Fruit fly (Drosophila melanogaster) whole organism, embryonic: Measurements from ENCODE around the gene CG15773.
A peak's percentile ranks its signal among the peaks of the same experiment; 100 is the strongest.

Source experiments
- Antp ChIP-seq: fragments of 200-800 bp; sonication (Bioruptor generic); optimal IDR thresholded peaks from 3 replicates; lab custom pipeline; 2016; ENCODE audit warnings: missing biosample characterization, missing genetic modification characterization
- Asciz ChIP-seq: fragments of 200-800 bp; sonication (Bioruptor generic); optimal IDR thresholded peaks from 2 replicates; lab custom pipeline; 2017; ENCODE audit warnings: missing biosample characterization, mild to moderate bottlenecking, missing genetic modification characterization, missing genetic modification reagents
- BEAF-32 ChIP-seq: fragments of 200-800 bp; sonication (Bioruptor generic); optimal IDR thresholded peaks from 3 replicates; lab custom pipeline; 2017; ENCODE audit warnings: missing biosample characterization, missing genetic modification characterization, mild to moderate bottlenecking, moderate library complexity, missing genetic modification reagents
- Blimp-1 ChIP-seq: fragments of 200-800 bp; sonication (Bioruptor generic); optimal IDR thresholded peaks from 3 replicates; lab custom pipeline; 2018; ENCODE audit warnings: missing biosample characterization, missing genetic modification characterization, mild to moderate bottlenecking, moderate library complexity, missing genetic modification reagents
- Bteb2 ChIP-seq: fragments of 200-800 bp; sonication (Bioruptor generic); optimal IDR thresholded peaks from 2 replicates; lab custom pipeline; 2016; ENCODE audit warnings: missing biosample characterization, missing genetic modification characterization
- CG10209 ChIP-seq: fragments of 200-800 bp; sonication (Bioruptor generic); optimal IDR thresholded peaks from 3 replicates; lab custom pipeline; 2017; ENCODE audit warnings: missing biosample characterization, mild to moderate bottlenecking, missing genetic modification characterization, missing genetic modification reagents
- CG10543 ChIP-seq: fragments of 200-800 bp; sonication (Bioruptor generic); optimal IDR thresholded peaks from 3 replicates; lab custom pipeline; 2017; ENCODE audit warnings: missing biosample characterization, mild to moderate bottlenecking, missing genetic modification characterization, moderate library complexity
- CG11247 ChIP-seq: fragments of 200-800 bp; sonication (Bioruptor generic); IDR thresholded peaks from 2 replicates; pipeline ENCODE4 v1.3.6; 2022; ENCODE audit warnings: missing biosample characterization, missing genetic modification characterization
- CG11560 ChIP-seq: fragments of 200-800 bp; sonication (Bioruptor generic); IDR thresholded peaks from 3 replicates; pipeline ENCODE4 v1.3.6; 2022; ENCODE audit warnings: missing biosample characterization, missing genetic modification characterization
- CG15011 ChIP-seq: fragments of 200-800 bp; sonication (Bioruptor generic); optimal IDR thresholded peaks from 3 replicates; lab custom pipeline; 2018; ENCODE audit warnings: missing biosample characterization, mild to moderate bottlenecking, missing genetic modification characterization
- CG15269 ChIP-seq: fragments of 200-800 bp; sonication (Bioruptor generic); optimal IDR thresholded peaks from 2 replicates; lab custom pipeline; 2018; ENCODE audit warnings: missing biosample characterization, mild to moderate bottlenecking, missing genetic modification characterization, moderate library complexity
- CG15601 ChIP-seq: fragments of 200-800 bp; sonication (Bioruptor generic); optimal IDR thresholded peaks from 3 replicates; lab custom pipeline; 2019; ENCODE audit warnings: missing biosample characterization, mild to moderate bottlenecking, missing genetic modification characterization, moderate library complexity
- CG2199 ChIP-seq: fragments of 200-800 bp; sonication (Bioruptor generic); IDR thresholded peaks from 3 replicates; pipeline ENCODE4 v1.3.6; 2022; ENCODE audit warnings: missing biosample characterization, missing genetic modification characterization
- CG32532 ChIP-seq: fragments of 200-800 bp; sonication (Bioruptor generic); IDR thresholded peaks from 2 replicates; pipeline ENCODE4 v1.3.6; 2022; ENCODE audit warnings: missing biosample characterization, missing genetic modification characterization
- CG3407 ChIP-seq: fragments of 200-800 bp; sonication (Bioruptor generic); optimal IDR thresholded peaks from 2 replicates; lab custom pipeline; 2018; ENCODE audit warnings: missing biosample characterization, mild to moderate bottlenecking, missing genetic modification characterization
- CG6254 ChIP-seq: fragments of 200-800 bp; sonication (Bioruptor generic); optimal IDR thresholded peaks from 3 replicates; lab custom pipeline; 2017; ENCODE audit warnings: mild to moderate bottlenecking, missing biosample characterization, missing genetic modification reagents, missing genetic modification characterization
- CG6272 ChIP-seq: fragments of 200-800 bp; sonication (Bioruptor generic); IDR thresholded peaks from 2 replicates; pipeline ENCODE4 v1.3.6; 2022; ENCODE audit warnings: missing biosample characterization, missing genetic modification characterization
- CG6854 ChIP-seq: fragments of 200-800 bp; sonication (Bioruptor generic); optimal IDR thresholded peaks from 3 replicates; lab custom pipeline; 2017; ENCODE audit warnings: missing biosample characterization, mild to moderate bottlenecking, missing genetic modification characterization
- CG7271 ChIP-seq: fragments of 200-800 bp; sonication (Bioruptor generic); optimal IDR thresholded peaks from 2 replicates; lab custom pipeline; 2018; ENCODE audit warnings: missing biosample characterization, mild to moderate bottlenecking, missing genetic modification characterization, moderate library complexity
- CG7786 ChIP-seq: fragments of 200-800 bp; sonication (Bioruptor generic); optimal IDR thresholded peaks from 2 replicates; lab custom pipeline; 2016; ENCODE audit warnings: missing biosample characterization, missing genetic modification characterization
- CG9609 ChIP-seq: fragments of 200-800 bp; sonication (Bioruptor generic); optimal IDR thresholded peaks from 3 replicates; lab custom pipeline; 2016; ENCODE audit warnings: missing biosample characterization, missing genetic modification characterization
- Drgx ChIP-seq: fragments of 200-800 bp; sonication (Bioruptor generic); IDR thresholded peaks from 2 replicates; pipeline ENCODE4 v1.3.6; 2022; ENCODE audit warnings: missing biosample characterization, missing genetic modification characterization
- Mad ChIP-seq: fragments of 200-800 bp; sonication (Bioruptor generic); optimal IDR thresholded peaks from 2 replicates; lab custom pipeline; 2016; ENCODE audit warnings: missing biosample characterization, missing genetic modification characterization
- NC2α ChIP-seq: fragments of 200-800 bp; sonication (Bioruptor generic); optimal IDR thresholded peaks from 2 replicates; lab custom pipeline; 2016; ENCODE audit warnings: missing biosample characterization, missing genetic modification characterization
- Neu2 ChIP-seq: fragments of 200-800 bp; sonication (Bioruptor generic); optimal IDR thresholded peaks from 3 replicates; lab custom pipeline; 2016; ENCODE audit warnings: missing biosample characterization, missing genetic modification characterization, borderline replicate concordance
- Oli ChIP-seq: fragments of 200-800 bp; sonication (Bioruptor generic); optimal IDR thresholded peaks from 2 replicates; lab custom pipeline; 2018; ENCODE audit warnings: missing biosample characterization, mild to moderate bottlenecking, missing genetic modification characterization, moderate library complexity
- Optix ChIP-seq: fragments of 200-800 bp; sonication (Bioruptor generic); IDR thresholded peaks from 3 replicates; pipeline ENCODE4 v1.3.6; 2022; ENCODE audit warnings: missing biosample characterization, missing genetic modification characterization
- Ravus ChIP-seq: fragments of 200-800 bp; sonication (Bioruptor generic); IDR thresholded peaks from 2 replicates; pipeline ENCODE4 v1.3.6; 2022; ENCODE audit warnings: missing biosample characterization, missing genetic modification characterization
- Sin3A ChIP-seq: fragments of >200 bp; optimal IDR thresholded peaks from 2 replicates; lab custom pipeline; 2018
- Tbp ChIP-seq: fragments of >200 bp; optimal IDR thresholded peaks from 2 replicates; lab custom pipeline; 2018; ENCODE audit warnings: missing biosample characterization, missing genetic modification characterization
- ap ChIP-seq: fragments of 200-800 bp; sonication (Bioruptor generic); IDR thresholded peaks from 2 replicates; pipeline ENCODE4 v1.3.6; 2022; ENCODE audit warnings: missing biosample characterization, missing genetic modification characterization
- corto ChIP-seq: fragments of 200-800 bp; sonication (Bioruptor generic); optimal IDR thresholded peaks from 2 replicates; lab custom pipeline; 2016; ENCODE audit warnings: missing biosample characterization, mild to moderate bottlenecking, missing genetic modification characterization, moderate library complexity
- disco-r ChIP-seq: fragments of 200-800 bp; sonication (Bioruptor generic); optimal IDR thresholded peaks from 2 replicates; lab custom pipeline; 2016; ENCODE audit warnings: missing biosample characterization, missing genetic modification characterization
- ewg ChIP-seq: fragments of 200-800 bp; sonication (Bioruptor generic); optimal IDR thresholded peaks from 3 replicates; lab custom pipeline; 2017; ENCODE audit warnings: mild to moderate bottlenecking, missing biosample characterization, missing genetic modification reagents, missing genetic modification characterization
- eyg ChIP-seq: fragments of 200-800 bp; sonication (Bioruptor generic); optimal IDR thresholded peaks from 3 replicates; lab custom pipeline; 2016; ENCODE audit warnings: missing biosample characterization, missing genetic modification characterization
- h ChIP-seq: fragments of >200 bp; optimal IDR thresholded peaks from 2 replicates; lab custom pipeline; 2017
- hb ChIP-seq: fragments of 200-800 bp; sonication (Bioruptor generic); IDR thresholded peaks from 3 replicates; pipeline ENCODE4 v1.3.6; 2022; ENCODE audit warnings: missing biosample characterization, missing genetic modification characterization; ENCODE audit not compliant: partially characterized antibody
- inv ChIP-seq: fragments of 200-800 bp; sonication (Bioruptor generic); IDR thresholded peaks from 2 replicates; pipeline ENCODE4 v1.3.6; 2022; ENCODE audit warnings: missing biosample characterization, missing genetic modification characterization; ENCODE audit not compliant: partially characterized antibody
- lbe ChIP-seq: fragments of 200-800 bp; sonication (Bioruptor generic); optimal IDR thresholded peaks from 2 replicates; lab custom pipeline; 2016; ENCODE audit warnings: missing biosample characterization, mild to moderate bottlenecking, missing genetic modification characterization
- lilli ChIP-seq: fragments of 200-800 bp; sonication (Bioruptor generic); optimal IDR thresholded peaks from 3 replicates; lab custom pipeline; 2016; ENCODE audit warnings: missing biosample characterization, missing genetic modification characterization
- mld ChIP-seq: fragments of 200-800 bp; sonication (Bioruptor generic); IDR thresholded peaks from 3 replicates; pipeline ENCODE4 v1.3.6; 2022; ENCODE audit warnings: missing biosample characterization, missing genetic modification characterization; ENCODE audit not compliant: partially characterized antibody
- phol ChIP-seq: fragments of 200-800 bp; sonication (Bioruptor generic); optimal IDR thresholded peaks from 3 replicates; lab custom pipeline; 2018; ENCODE audit warnings: missing biosample characterization, mild to moderate bottlenecking, missing genetic modification characterization, moderate library complexity
- pros ChIP-seq: fragments of 200-800 bp; sonication (Bioruptor generic); optimal IDR thresholded peaks from 3 replicates; lab custom pipeline; 2019; ENCODE audit warnings: missing biosample characterization, mild to moderate bottlenecking, missing genetic modification characterization, moderate library complexity
- psq ChIP-seq: fragments of 200-800 bp; sonication (Bioruptor generic); optimal IDR thresholded peaks from 2 replicates; lab custom pipeline; 2017; ENCODE audit warnings: missing biosample characterization, missing genetic modification characterization
- pum ChIP-seq: fragments of 200-800 bp; sonication (Bioruptor generic); optimal IDR thresholded peaks from 2 replicates; lab custom pipeline; 2016; ENCODE audit warnings: missing biosample characterization, missing genetic modification characterization
- salm ChIP-seq: fragments of 200-800 bp; sonication (Bioruptor generic); optimal IDR thresholded peaks from 2 replicates; lab custom pipeline; 2018; ENCODE audit warnings: missing biosample characterization, mild to moderate bottlenecking, missing genetic modification characterization
- so ChIP-seq: fragments of 200-800 bp; sonication (Bioruptor generic); IDR thresholded peaks from 3 replicates; pipeline ENCODE4 v1.3.6; 2022; ENCODE audit warnings: missing biosample characterization, missing genetic modification characterization
- trh ChIP-seq: fragments of 200-800 bp; sonication (Bioruptor generic); optimal IDR thresholded peaks from 2 replicates; lab custom pipeline; 2016; ENCODE audit warnings: missing biosample characterization, missing genetic modification characterization

Gene CG15773

DNA sequence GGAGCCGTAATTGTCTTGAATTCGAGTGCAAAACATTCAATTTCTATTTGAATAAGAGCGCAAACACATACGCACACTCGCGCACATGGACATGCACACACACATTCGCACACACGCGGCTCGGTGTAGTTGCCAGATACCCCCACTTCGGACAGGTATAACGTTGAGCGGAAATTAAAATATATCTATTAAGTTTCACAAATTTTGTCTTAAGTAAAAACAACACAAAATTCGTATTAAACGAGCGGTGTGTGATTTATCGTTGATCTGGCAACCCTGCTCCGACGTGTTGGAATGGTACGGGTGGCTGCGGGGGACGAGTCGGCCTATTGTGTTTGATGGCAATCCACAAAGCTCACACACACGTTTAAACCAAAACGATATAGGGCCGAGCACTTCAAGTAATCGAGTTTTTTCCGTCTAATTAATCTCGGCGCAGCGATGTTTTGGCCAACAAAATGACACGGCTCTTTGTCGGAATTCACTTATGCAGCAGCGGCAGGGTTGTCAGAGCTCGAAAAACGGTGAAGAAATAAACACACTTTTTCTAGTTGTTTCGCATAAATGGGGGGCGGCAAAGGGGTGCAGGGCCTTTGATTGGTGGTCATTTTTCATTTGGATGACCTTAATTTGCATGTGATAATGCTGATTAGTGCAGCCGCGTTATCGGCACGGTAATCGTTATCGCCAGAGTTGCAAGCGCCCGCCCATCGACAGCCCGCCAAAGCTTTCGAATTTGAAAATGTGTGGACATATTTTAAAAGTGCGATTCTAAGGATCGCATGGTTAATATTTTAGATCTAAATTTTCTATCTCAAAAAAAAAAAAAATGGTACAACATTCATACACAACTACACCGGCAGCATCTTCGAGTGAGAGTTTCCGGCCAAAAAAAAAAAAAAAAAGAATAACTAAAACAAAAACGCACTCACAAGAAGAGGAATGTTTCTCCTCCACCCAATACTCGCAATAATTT is 13.6 kb downstream of the CG15773 start (continued):
- TF ChIP-seq ap (peak; percentile 49; the same call in 1 of the 2 replicates), Blimp-1 (peak; percentile 65), CG6854 (GFP tag; lab: Kevin White, UChicago) (peak; percentile 46), pros (GFP tag; lab: Kevin White, UChicago) (peak; percentile 14), CG11560 (tag; lab: Robert Waterston, UW) (peak; percentile 46; the same call in 1 of the 3 replicates), CG15011 (peak; percentile 60), Drgx (peak; percentile 84), h (lab: Kevin White, UChicago) (no peak), Asciz (GFP tag; lab: Kevin White, UChicago) (peak; percentile 45), salm (tag; lab: Kevin White, UChicago) (peak; percentile 43), CG3407 (GFP tag; lab: Kevin White, UChicago) (peak; percentile 51), CG11247 (GFP tag; lab: Robert Waterston, UW) (peak; percentile 72), trh (GFP tag; lab: Kevin White, UChicago) (peak; percentile 49), disco-r (GFP tag; lab: Kevin White, UChicago) (no peak), NC2α (GFP tag; lab: Kevin White, UChicago) (no peak), hb (GFP tag; lab: Robert Waterston, UW) (no peak), ewg (peak; percentile 66), Neu2 (no peak), corto (GFP tag; lab: Kevin White, UChicago) (peak; percentile 56), CG15269 (peak; percentile 82), eyg (no peak), phol (peak; percentile 67), Sin3A (lab: Kevin White, UChicago) (peak; percentile 6), Ravus (peak; percentile 29; the same call in 1 of the 2 replicates), Optix (GFP tag; lab: Robert Waterston, UW) (peak; percentile 73), CG10209 (GFP tag; lab: Kevin White, UChicago) (peak; percentile 72), CG9609 (GFP tag; lab: Kevin White, UChicago) (peak; percentile 40), lbe (GFP tag; lab: Kevin White, UChicago) (peak; percentile 82), CG2199 (no peak), Tbp (GFP tag; lab: Kevin White, UChicago) (no peak), mld (GFP tag; lab: Robert Waterston, UW) (0 out of 3 replicates have a peak, but pooled peaks have one; percentile 39), CG15601 (tag; lab: Kevin White, UChicago) (peak; percentile 64), Antp (GFP tag; lab: Kevin White, UChicago) (peak; percentile 17), BEAF-32 (GFP tag; lab: Kevin White, UChicago) (peak; percentile 23), lilli (GFP tag; lab: Kevin White, UChicago) (peak; percentile 76), CG7786 (peak; percentile 70), inv (GFP tag; lab: Robert Waterston, UW) (no peak), CG6272 (peak; percentile 42), CG6254 (peak; percentile 0), CG10543 (GFP tag; lab: Kevin White, UChicago) (peak; percentile 79), CG7271 (tag; lab: Kevin White, UChicago) (no peak), Oli (tag; lab: Kevin White, UChicago) (peak; percentile 72), Mad (peak; percentile 9), psq (GFP tag; lab: Kevin White, UChicago) (no peak), Bteb2 (GFP tag; lab: Kevin White, UChicago) (peak; percentile 55), so (peak; percentile 83), CG32532 (GFP tag; lab: Robert Waterston, UW) (peak; percentile 85), pum (peak; percentile 48)
